Worm (Caenorhabditis elegans) whole organism, early embryonic: ENCODE results near the gene jtr-1.

Experiments used
- ama-1 ChIP-seq: fragments of 150-350 bp; optimal IDR thresholded peaks from 2 replicates; lab custom pipeline; 2014
- ceh-13 ChIP-seq: fragments of 200-800 bp; sonication (Bioruptor generic); optimal IDR thresholded peaks from 2 replicates; lab custom pipeline; 2018; ENCODE audit warnings: mild to moderate bottlenecking, missing genetic modification characterization, missing compliant biosample characterization
- flt-1 ChIP-seq: fragments of 200-800 bp; sonication (Bioruptor generic); IDR thresholded peaks from 2 replicates; pipeline ENCODE4 v1.3.6; 2022; ENCODE audit warnings: missing genetic modification characterization, missing compliant biosample characterization
- hnd-1 ChIP-seq: sonication (generic microtip); optimal IDR thresholded peaks from 2 replicates; lab custom pipeline; 2016; ENCODE audit warnings: missing genetic modification characterization, missing compliant biosample characterization
- pes-1 ChIP-seq: fragments of 200-800 bp; sonication (Bioruptor generic); IDR thresholded peaks from 2 replicates; pipeline ENCODE4 v1.3.6; 2022; ENCODE audit warnings: missing genetic modification reagents, missing genetic modification characterization, missing compliant biosample characterization
- scrt-1 ChIP-seq: fragments of 200-800 bp; sonication (Bioruptor generic); IDR thresholded peaks from 2 replicates; pipeline ENCODE4 v1.3.6; 2022; ENCODE audit warnings: missing genetic modification characterization, missing compliant biosample characterization

DNA sequence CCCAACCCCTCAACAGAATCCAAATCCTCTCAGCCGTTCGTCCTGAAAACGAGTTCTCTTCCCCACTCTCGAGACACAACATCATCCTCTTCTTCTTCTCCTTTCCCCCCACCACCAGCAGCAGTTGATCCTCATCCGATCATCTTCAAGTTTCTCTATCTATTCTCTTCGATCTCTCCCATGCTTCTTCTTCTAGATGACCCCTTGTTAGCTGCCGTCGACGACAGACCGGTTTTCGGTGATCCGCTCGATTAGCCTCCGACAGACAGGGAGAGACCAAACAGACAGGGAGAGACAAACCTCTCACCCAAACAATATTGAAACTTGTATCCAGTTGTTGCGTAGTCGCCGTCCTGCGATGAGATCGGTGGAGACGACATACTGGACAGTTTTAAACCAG, 49.4 kb upstream of the jtr-1 start:
- TF ChIP-seq scrt-1 (GFP tag; lab: Robert Waterston, UW) (no peak), ama-1 (lab: Kevin White, UChicago) (no peak), pes-1 (no peak), ceh-13 (GFP tag; lab: Kevin White, UChicago) (no peak), hnd-1 (tag; lab: Kevin White, UChicago) (no peak), flt-1 (no peak)
